Worm (Caenorhabditis elegans) whole organism, L4/young adult: ENCODE results near the gene abcf-3.

Experiments
- W03F9.2 ChIP-seq: fragments of 150-350 bp; optimal IDR thresholded peaks from 2 replicates; lab custom pipeline; 2014; ENCODE audit warnings: missing biosample characterization, missing genetic modification characterization
- dao-5 ChIP-seq: sonication (generic microtip); optimal IDR thresholded peaks from 2 replicates; lab custom pipeline; 2016; ENCODE audit warnings: missing genotype, missing genetic modification characterization, moderate library complexity, missing compliant biosample characterization
- him-1 ChIP-seq: sonication (generic microtip); optimal IDR thresholded peaks from 2 replicates; lab custom pipeline; 2016; ENCODE audit warnings: missing genotype, missing genetic modification reagents, missing genetic modification characterization, missing compliant biosample characterization

- no peak for TF ChIP-seq him-1 (tag; lab: Kevin White, UChicago)
- no peak for TF ChIP-seq W03F9.2
- TF ChIP-seq dao-5 (tag; lab: Kevin White, UChicago) = no peak
These were observed 24.5 kb upstream of the abcf-3 start for ce11 chrIII:6148684-6149083.
